Fruit fly (Drosophila melanogaster): ENCODE measurements around the gene Pc.

- peak; percentile 30 for TF ChIP-seq psq (GFP tag; optimal IDR thresholded peaks at IDR 0.05)
- no peak for TF ChIP-seq CG9705 (GFP tag; optimal IDR thresholded peaks at IDR 0.05)
- peak; percentile 48 for TF ChIP-seq Sp1 (GFP tag; optimal IDR thresholded peaks at IDR 0.05)
- peak; percentile 57 for TF ChIP-seq OdsH (GFP tag; optimal IDR thresholded peaks at IDR 0.05)
- TF ChIP-seq Dfd (GFP tag; optimal IDR thresholded peaks at IDR 0.05): no peak
- no peak for TF ChIP-seq pan (optimal IDR thresholded peaks at IDR 0.05)
Measured at dm6 chr3L:21276296-21277257, 41.2 kb downstream of the Pc start.
